Worm (Caenorhabditis elegans) whole organism, late embryonic: Measurements from ENCODE around the gene C28C12.11.

Experiments
- F13H6.1 ChIP-seq: sonication (generic microtip); optimal IDR thresholded peaks from 2 replicates; lab custom pipeline; 2016; ENCODE audit warnings: missing genetic modification characterization, missing compliant biosample characterization
- dve-1 ChIP-seq: sonication (generic microtip); optimal IDR thresholded peaks from 2 replicates; lab custom pipeline; 2017; ENCODE audit warnings: antibody characterized with exemption, mild to moderate bottlenecking, missing genetic modification characterization, missing compliant biosample characterization
- elt-2 ChIP-seq: sonication (generic microtip); optimal IDR thresholded peaks from 2 replicates; lab custom pipeline; 2016; ENCODE audit warnings: missing genetic modification reagents, missing genetic modification characterization, missing compliant biosample characterization
- hlh-8 ChIP-seq: sonication (generic microtip); optimal IDR thresholded peaks from 2 replicates; lab custom pipeline; 2016; ENCODE audit warnings: missing genotype, missing genetic modification characterization, missing compliant biosample characterization
- nfya-1 ChIP-seq: sonication (generic microtip); optimal IDR thresholded peaks from 2 replicates; lab custom pipeline; 2017; ENCODE audit warnings: missing genetic modification characterization, mild to moderate bottlenecking, missing compliant biosample characterization, antibody characterized with exemption, moderate library complexity
- pag-3 ChIP-seq: sonication (generic microtip); optimal IDR thresholded peaks from 2 replicates; lab custom pipeline; 2016; ENCODE audit warnings: missing compliant biosample characterization, missing genetic modification characterization, borderline replicate concordance
- unc-42 ChIP-seq: sonication (generic microtip); optimal IDR thresholded peaks from 2 replicates; lab custom pipeline; 2016; ENCODE audit warnings: missing genotype, missing genetic modification characterization, missing compliant biosample characterization

DNA sequence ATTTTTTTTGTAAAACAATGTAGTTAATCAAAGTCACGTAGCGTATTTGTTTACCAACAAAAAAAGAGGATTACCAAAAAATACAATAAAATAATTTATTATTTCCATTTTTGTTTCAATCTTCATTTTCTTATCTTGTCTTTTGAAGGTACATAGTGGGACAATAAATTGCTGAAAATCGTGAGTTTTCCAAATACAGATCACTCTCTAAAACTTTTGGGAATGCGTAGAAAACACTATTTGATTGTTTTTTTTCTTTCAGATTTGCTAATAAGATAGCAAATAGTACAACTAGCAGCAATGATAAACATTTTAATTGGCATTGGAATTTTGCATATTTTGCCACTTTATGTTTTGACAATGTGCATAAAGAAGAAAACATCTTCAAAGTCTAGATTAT, 27.5 kb downstream of the C28C12.11 start, which contains the start of gene C28C12.1:
- TF ChIP-seq F13H6.1 (tag; lab: Kevin White, UChicago) (no peak), pag-3 (no peak), hlh-8 (tag; lab: Kevin White, UChicago) (no peak), elt-2 (tag; lab: Kevin White, UChicago) (no peak), dve-1 (tag; lab: Kevin White, UChicago) (no peak), nfya-1 (no peak), unc-42 (tag; lab: Kevin White, UChicago) (no peak)
